Fruit fly (Drosophila melanogaster) whole organism, embryonic: Measurements from ENCODE around the gene Btnd.

Experiments used
- ATbp ChIP-seq: fragments of 200-800 bp; sonication (Bioruptor generic); optimal IDR thresholded peaks from 2 replicates; lab custom pipeline; 2017; ENCODE audit warnings: missing biosample characterization, mild to moderate bottlenecking, missing genetic modification characterization, missing genetic modification reagents
- CG10209 ChIP-seq: fragments of 200-800 bp; sonication (Bioruptor generic); optimal IDR thresholded peaks from 3 replicates; lab custom pipeline; 2017; ENCODE audit warnings: missing biosample characterization, mild to moderate bottlenecking, missing genetic modification characterization, missing genetic modification reagents
- CG10267 ChIP-seq: fragments of 200-800 bp; sonication (Bioruptor generic); optimal IDR thresholded peaks from 2 replicates; lab custom pipeline; 2018; ENCODE audit warnings: missing biosample characterization, mild to moderate bottlenecking, missing genetic modification characterization, moderate library complexity
- CG11504 ChIP-seq: fragments of 200-800 bp; sonication (Bioruptor generic); optimal IDR thresholded peaks from 3 replicates; lab custom pipeline; 2019; ENCODE audit warnings: missing biosample characterization, mild to moderate bottlenecking, missing genetic modification characterization, moderate library complexity
- CG11723 ChIP-seq: fragments of 200-800 bp; sonication (Bioruptor generic); optimal IDR thresholded peaks from 2 replicates; lab custom pipeline; 2017; ENCODE audit warnings: missing biosample characterization, mild to moderate bottlenecking, missing genetic modification characterization
- CG13123 ChIP-seq: fragments of 200-800 bp; sonication (Bioruptor generic); optimal IDR thresholded peaks from 2 replicates; lab custom pipeline; 2016; ENCODE audit warnings: missing biosample characterization, missing genetic modification characterization
- CG14050 ChIP-seq: fragments of 200-800 bp; sonication (Bioruptor generic); IDR thresholded peaks from 3 replicates; pipeline ENCODE4 v1.3.6; 2022; ENCODE audit warnings: missing biosample characterization, missing genetic modification characterization
- CG15269 ChIP-seq: fragments of 200-800 bp; sonication (Bioruptor generic); optimal IDR thresholded peaks from 2 replicates; lab custom pipeline; 2018; ENCODE audit warnings: missing biosample characterization, mild to moderate bottlenecking, missing genetic modification characterization, moderate library complexity
- CG17328 ChIP-seq: fragments of 200-800 bp; sonication (Bioruptor generic); IDR thresholded peaks from 2 replicates; pipeline ENCODE4 v1.3.6; 2022; ENCODE audit warnings: missing biosample characterization, missing genetic modification characterization
- CG17361 ChIP-seq: fragments of 200-800 bp; sonication (Bioruptor generic); IDR thresholded peaks from 3 replicates; pipeline ENCODE4 v1.3.6; 2022; ENCODE audit warnings: missing biosample characterization, missing genetic modification characterization
- CG18011 ChIP-seq: fragments of 200-800 bp; sonication (Bioruptor generic); optimal IDR thresholded peaks from 2 replicates; lab custom pipeline; 2017; ENCODE audit warnings: missing biosample characterization, missing genetic modification characterization, mild to moderate bottlenecking, moderate library complexity, missing genotype
- CG34376 ChIP-seq: fragments of 200-800 bp; sonication (Bioruptor generic); optimal IDR thresholded peaks from 2 replicates; lab custom pipeline; 2018; ENCODE audit warnings: missing biosample characterization, mild to moderate bottlenecking, missing genetic modification characterization
- CG4328 ChIP-seq: fragments of 200-800 bp; sonication (Bioruptor generic); optimal IDR thresholded peaks from 3 replicates; lab custom pipeline; 2017; ENCODE audit warnings: missing biosample characterization, missing genetic modification reagents, missing genetic modification characterization
- CG4404 ChIP-seq: fragments of 200-800 bp; sonication (Bioruptor generic); IDR thresholded peaks from 2 replicates; pipeline ENCODE4 v1.3.6; 2022; ENCODE audit warnings: missing biosample characterization, missing genetic modification characterization
- CG4730 ChIP-seq: fragments of 200-800 bp; sonication (Bioruptor generic); IDR thresholded peaks from 2 replicates; pipeline ENCODE4 v1.3.6; 2022; ENCODE audit warnings: missing biosample characterization, missing genetic modification characterization
- CG4820 ChIP-seq: fragments of 200-800 bp; sonication (Bioruptor generic); optimal IDR thresholded peaks from 3 replicates; lab custom pipeline; 2016; ENCODE audit warnings: missing biosample characterization, missing genetic modification characterization
- CG5180 ChIP-seq: fragments of 200-800 bp; sonication (Bioruptor generic); optimal IDR thresholded peaks from 3 replicates; lab custom pipeline; 2017; ENCODE audit warnings: missing biosample characterization, missing genetic modification characterization, mild to moderate bottlenecking, moderate library complexity, missing genetic modification reagents
- CG6254 ChIP-seq: fragments of 200-800 bp; sonication (Bioruptor generic); optimal IDR thresholded peaks from 3 replicates; lab custom pipeline; 2017; ENCODE audit warnings: mild to moderate bottlenecking, missing biosample characterization, missing genetic modification reagents, missing genetic modification characterization
- CG8359 ChIP-seq: fragments of 200-800 bp; sonication (Bioruptor generic); optimal IDR thresholded peaks from 2 replicates; lab custom pipeline; 2017; ENCODE audit warnings: missing biosample characterization, mild to moderate bottlenecking, missing genetic modification characterization, borderline replicate concordance
- CG9797 ChIP-seq: fragments of 200-800 bp; sonication (Bioruptor generic); optimal IDR thresholded peaks from 3 replicates; lab custom pipeline; 2018; ENCODE audit warnings: missing biosample characterization, mild to moderate bottlenecking, missing genetic modification characterization
- Elba2 ChIP-seq: fragments of 200-800 bp; sonication (Bioruptor generic); optimal IDR thresholded peaks from 3 replicates; lab custom pipeline; 2016; ENCODE audit warnings: missing biosample characterization, missing genetic modification characterization
- Fer2 ChIP-seq: fragments of 200-800 bp; sonication (Bioruptor generic); optimal IDR thresholded peaks from 2 replicates; lab custom pipeline; 2018; ENCODE audit warnings: missing biosample characterization, mild to moderate bottlenecking, missing genetic modification characterization, moderate library complexity
- Hand ChIP-seq: fragments of 200-800 bp; sonication (Bioruptor generic); optimal IDR thresholded peaks from 2 replicates; lab custom pipeline; 2017; ENCODE audit warnings: mild to moderate bottlenecking, missing biosample characterization, missing genetic modification reagents, missing genetic modification characterization
- MESR4 ChIP-seq: fragments of 200-800 bp; sonication (Bioruptor generic); optimal IDR thresholded peaks from 2 replicates; lab custom pipeline; 2018; ENCODE audit warnings: missing biosample characterization, mild to moderate bottlenecking, missing genetic modification characterization, moderate library complexity
- Nf-YA ChIP-seq: fragments of 200-800 bp; sonication (Bioruptor generic); IDR thresholded peaks from 2 replicates; pipeline ENCODE4 v1.3.6; 2022; ENCODE audit warnings: missing biosample characterization, missing genetic modification characterization
- Poxn ChIP-seq: fragments of 200-800 bp; sonication (Bioruptor generic); IDR thresholded peaks from 2 replicates; pipeline ENCODE4 v1.3.6; 2022; ENCODE audit warnings: missing biosample characterization, missing genetic modification characterization
- Sin3A ChIP-seq: fragments of >200 bp; optimal IDR thresholded peaks from 2 replicates; lab custom pipeline; 2018
- Trl ChIP-seq, 3 experiments: fragments of >200 bp in 2 of 3; fragments of 200-800 bp in 1 of 3; sonication (Bioruptor generic) in 1 of 3; optimal IDR thresholded peaks; 2 replicates in 1 of 3; 3 replicates in 2 of 3; lab custom pipeline; 2016 to 2017; ENCODE audit warnings: missing biosample characterization in 1 of 3, missing genetic modification characterization in 1 of 3
- Vsx1 ChIP-seq: fragments of 200-800 bp; sonication (Bioruptor generic); optimal IDR thresholded peaks from 2 replicates; lab custom pipeline; 2017; ENCODE audit warnings: missing biosample characterization, mild to moderate bottlenecking, missing genetic modification characterization, missing genetic modification reagents
- ap ChIP-seq: fragments of 200-800 bp; sonication (Bioruptor generic); IDR thresholded peaks from 2 replicates; pipeline ENCODE4 v1.3.6; 2022; ENCODE audit warnings: missing biosample characterization, missing genetic modification characterization
- ara ChIP-seq: fragments of 200-800 bp; sonication (Bioruptor generic); IDR thresholded peaks from 2 replicates; pipeline ENCODE4 v1.3.6; 2022; ENCODE audit warnings: missing biosample characterization, missing genetic modification characterization
- ato ChIP-seq: fragments of 200-800 bp; sonication (Bioruptor generic); IDR thresholded peaks from 2 replicates; pipeline ENCODE4 v1.3.6; 2022; ENCODE audit warnings: missing biosample characterization, missing genetic modification characterization; ENCODE audit not compliant: partially characterized antibody
- bab2 ChIP-seq: fragments of 200-800 bp; sonication (Bioruptor generic); optimal IDR thresholded peaks from 2 replicates; lab custom pipeline; 2016; ENCODE audit warnings: missing biosample characterization, missing genetic modification characterization
- bbx ChIP-seq: fragments of 200-800 bp; sonication (Bioruptor generic); IDR thresholded peaks from 2 replicates; pipeline ENCODE4 v1.3.6; 2022; ENCODE audit warnings: missing biosample characterization, missing genetic modification characterization; ENCODE audit not compliant: partially characterized antibody
- bcd ChIP-seq: fragments of 200-800 bp; sonication (Bioruptor generic); optimal IDR thresholded peaks from 2 replicates; lab custom pipeline; 2017; ENCODE audit warnings: missing biosample characterization, mild to moderate bottlenecking, missing genetic modification characterization
- fru ChIP-seq: fragments of >200 bp; optimal IDR thresholded peaks from 2 replicates; lab custom pipeline; 2017
- gem ChIP-seq: fragments of 200-800 bp; sonication (Bioruptor generic); optimal IDR thresholded peaks from 2 replicates; lab custom pipeline; 2019; ENCODE audit warnings: missing biosample characterization, mild to moderate bottlenecking, missing genetic modification characterization, moderate library complexity
- gsb-n ChIP-seq: fragments of 200-800 bp; sonication (Bioruptor generic); optimal IDR thresholded peaks from 3 replicates; lab custom pipeline; 2018; ENCODE audit warnings: missing biosample characterization, mild to moderate bottlenecking, missing genetic modification characterization
- hth ChIP-seq: fragments of >200 bp; optimal IDR thresholded peaks from 2 replicates; lab custom pipeline; 2017; ENCODE audit warnings: inconsistent platforms
- lmd ChIP-seq: fragments of 200-800 bp; sonication (Bioruptor generic); IDR thresholded peaks from 2 replicates; pipeline ENCODE4 v1.3.6; 2022; ENCODE audit warnings: missing biosample characterization, missing genetic modification characterization
- nerfin-2 ChIP-seq: fragments of 200-800 bp; sonication (Bioruptor generic); IDR thresholded peaks from 2 replicates; pipeline ENCODE4 v1.3.6; 2022; ENCODE audit warnings: missing biosample characterization, missing genetic modification characterization; ENCODE audit not compliant: partially characterized antibody
- pb ChIP-seq: fragments of 200-800 bp; sonication (Bioruptor generic); optimal IDR thresholded peaks from 3 replicates; lab custom pipeline; 2016; ENCODE audit warnings: missing biosample characterization, missing genetic modification characterization
- pnt ChIP-seq: fragments of 200-800 bp; sonication (Bioruptor generic); optimal IDR thresholded peaks from 3 replicates; lab custom pipeline; 2016; ENCODE audit warnings: missing biosample characterization, missing genetic modification characterization
- repo ChIP-seq: fragments of 200-800 bp; sonication (Bioruptor generic); optimal IDR thresholded peaks from 2 replicates; lab custom pipeline; 2016; ENCODE audit warnings: missing biosample characterization, missing genetic modification characterization
- sima ChIP-seq: fragments of 200-800 bp; sonication (Bioruptor generic); optimal IDR thresholded peaks from 2 replicates; lab custom pipeline; 2016; ENCODE audit warnings: missing biosample characterization, missing genetic modification characterization
- trem ChIP-seq: fragments of 200-800 bp; optimal IDR thresholded peaks from 3 replicates; lab custom pipeline; 2019; ENCODE audit warnings: missing biosample characterization, mild to moderate bottlenecking, missing genetic modification characterization, moderate library complexity
- unc-4 ChIP-seq: fragments of 200-800 bp; sonication (Bioruptor generic); IDR thresholded peaks from 2 replicates; pipeline ENCODE4 v1.3.6; 2022; ENCODE audit warnings: missing biosample characterization, missing genetic modification characterization; ENCODE audit not compliant: partially characterized antibody
- vvl ChIP-seq: fragments of 200-800 bp; sonication (Bioruptor generic); IDR thresholded peaks from 2 replicates; pipeline ENCODE4 v1.3.6; 2022; ENCODE audit warnings: missing biosample characterization, missing genetic modification characterization
- wdn ChIP-seq: fragments of 200-800 bp; sonication (Bioruptor generic); IDR thresholded peaks from 2 replicates; pipeline ENCODE4 v1.3.6; 2022; ENCODE audit warnings: missing biosample characterization, missing genetic modification characterization
- wor ChIP-seq: fragments of 200-800 bp; sonication (Bioruptor generic); IDR thresholded peaks from 2 replicates; pipeline ENCODE4 v1.3.6; 2022; ENCODE audit warnings: missing biosample characterization, missing genetic modification characterization

The Btnd gene

DNA sequence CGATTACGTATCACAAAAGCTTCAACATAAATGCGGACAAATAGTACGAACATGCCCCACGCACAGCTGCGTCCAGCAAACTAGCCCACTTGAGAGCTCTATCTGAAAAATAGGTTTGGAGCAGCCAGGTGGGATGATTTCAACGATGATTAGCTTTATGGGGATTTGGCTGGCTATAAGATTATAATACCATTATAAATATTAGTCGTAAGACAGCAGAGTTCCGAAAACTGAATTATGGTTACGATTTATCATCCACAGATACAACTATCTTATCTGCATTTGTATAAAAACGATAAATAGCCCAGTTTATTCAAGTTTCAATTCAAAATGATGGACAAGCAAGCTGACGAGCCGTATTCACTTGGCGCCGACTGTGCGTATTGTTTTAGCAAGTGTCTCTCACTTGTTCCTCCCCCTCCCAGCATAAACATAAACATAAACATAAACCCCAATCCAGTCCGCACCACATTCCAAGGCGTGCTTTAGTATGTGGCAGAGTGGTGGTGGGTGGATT, 44.5 kb upstream of the Btnd start (continued):
- TF ChIP-seq Nf-YA (GFP tag; lab: Robert Waterston, UW) = peak; percentile 48; the same call in 1 of the 2 replicates
- no peak for TF ChIP-seq bbx
- no peak for TF ChIP-seq pnt (GFP tag; lab: Kevin White, UChicago)
- TF ChIP-seq Elba2 (GFP tag; lab: Kevin White, UChicago) = no peak
- 0 out of 2 replicates have a peak, but pooled peaks have one; percentile 12 for TF ChIP-seq CG4404 (GFP tag; lab: Robert Waterston, UW)
- no peak for TF ChIP-seq sima (GFP tag; lab: Kevin White, UChicago)
- peak; percentile 60 for TF ChIP-seq CG4820 (GFP tag; lab: Kevin White, UChicago)
- TF ChIP-seq bcd (GFP tag; lab: Kevin White, UChicago) = peak; percentile 84
- peak; percentile 90 for TF ChIP-seq CG17361 (GFP tag; lab: Robert Waterston, UW)
- peak; percentile 68 for TF ChIP-seq ATbp (GFP tag; lab: Kevin White, UChicago)
- TF ChIP-seq gsb-n = no peak
- no peak; the same call in 1 of the 2 replicates for TF ChIP-seq wdn
- TF ChIP-seq CG4730 (GFP tag; lab: Robert Waterston, UW) = peak; percentile 49; the same call in 1 of the 2 replicates
- peak; percentile 73 for TF ChIP-seq CG11723 (GFP tag; lab: Kevin White, UChicago)
- TF ChIP-seq bab2 (GFP tag; lab: Kevin White, UChicago) = peak; percentile 55
- peak; percentile 86 for TF ChIP-seq CG11504
- no peak; the same call in 1 of the 2 replicates for TF ChIP-seq vvl
- TF ChIP-seq MESR4 (GFP tag; lab: Kevin White, UChicago) = no peak
- TF ChIP-seq CG9797 = no peak
- peak; percentile 77 for TF ChIP-seq lmd (GFP tag; lab: Robert Waterston, UW)
- TF ChIP-seq CG15269 (tag; lab: Kevin White, UChicago) = peak; percentile 85
- peak; percentile 62 for TF ChIP-seq CG6254 (GFP tag; lab: Kevin White, UChicago)
- peak; percentile 22 for TF ChIP-seq trem (tag; lab: Kevin White, UChicago)
- no peak for TF ChIP-seq Sin3A (lab: Kevin White, UChicago)
- peak; percentile 45 for TF ChIP-seq CG18011 (GFP tag; lab: Kevin White, UChicago)
- TF ChIP-seq CG14050 = peak; percentile 24; the same call in 2 of the 3 replicates
- TF ChIP-seq repo = no peak
- TF ChIP-seq CG8359 (GFP tag; lab: Kevin White, UChicago) = peak; percentile 40
- no peak for TF ChIP-seq nerfin-2 (GFP tag; lab: Robert Waterston, UW)
- TF ChIP-seq ara (GFP tag; lab: Robert Waterston, UW) = peak; percentile 64; the same call in 1 of the 2 replicates
- peak; percentile 84 for TF ChIP-seq CG34376
- no peak for TF ChIP-seq Trl (optimal IDR thresholded peaks at IDR 0.05; lab: Kevin White, UChicago)
- TF ChIP-seq Trl (GFP tag; optimal IDR thresholded peaks at IDR 0.05; lab: Kevin White, UChicago) = no peak
- TF ChIP-seq CG13123 (GFP tag; lab: Kevin White, UChicago) = no peak
- peak; percentile 66 for TF ChIP-seq Vsx1 (GFP tag; lab: Kevin White, UChicago)
- peak; percentile 58 for TF ChIP-seq CG4328
- TF ChIP-seq CG10267 (tag; lab: Kevin White, UChicago) = peak; percentile 65
- TF ChIP-seq CG5180 (GFP tag; lab: Kevin White, UChicago) = peak; percentile 76
- no peak for TF ChIP-seq fru (lab: Kevin White, UChicago)
- TF ChIP-seq pb (GFP tag; lab: Kevin White, UChicago) = peak; percentile 40
- TF ChIP-seq CG10209 (GFP tag; lab: Kevin White, UChicago) = peak; percentile 81
- TF ChIP-seq gem (tag; lab: Kevin White, UChicago) = peak; percentile 82
- no peak for TF ChIP-seq wor
- TF ChIP-seq Fer2 (tag; lab: Kevin White, UChicago) = peak; percentile 13
- 0 out of 2 replicates have a peak, but pooled peaks have one; percentile 25 for TF ChIP-seq ap (GFP tag; lab: Robert Waterston, UW)
- peak; percentile 72 for TF ChIP-seq Hand (GFP tag; lab: Kevin White, UChicago)
- no peak for TF ChIP-seq ato (GFP tag; lab: Robert Waterston, UW)
- TF ChIP-seq CG17328 = no peak
- TF ChIP-seq Poxn = 0 out of 2 replicates have a peak, but pooled peaks have one; percentile 15
- no peak for TF ChIP-seq unc-4 (GFP tag; lab: Robert Waterston, UW)
- no peak for TF ChIP-seq hth (lab: Kevin White, UChicago)
